Worm (Caenorhabditis elegans): Measurements from ENCODE around the gene F36H9.10.
A peak's percentile ranks its signal among the peaks of the same experiment; 100 is the strongest.

F36H9.10 gene

ce11 chrV:1771727-1772126, 26.3 kb upstream of the F36H9.10 start, which contains the start of gene dhs-13:
dhs-13 (minus strand) TSS chrV:1771734.
- no peak for TF ChIP-seq F26F4.8 (GFP tag; conservative IDR thresholded peaks at IDR 0.05)
- no peak for TF ChIP-seq hif-1 (tag; optimal IDR thresholded peaks at IDR 0.05)
- TF ChIP-seq nhr-28 (tag; optimal IDR thresholded peaks at IDR 0.05), result peak; percentile 76
- TF ChIP-seq daf-16 (GFP tag; optimal IDR thresholded peaks at IDR 0.05), result peak in 1 of 2 experiments; percentile 28
- peak; percentile 4 for TF ChIP-seq daf-16 (tag; optimal IDR thresholded peaks at IDR 0.05)
- no peak for TF ChIP-seq lin-15B (tag; optimal IDR thresholded peaks at IDR 0.05)
- peak; percentile 93 for TF ChIP-seq hlh-30 (tag; optimal IDR thresholded peaks at IDR 0.05; ENCODE audit: insufficient read depth)
- TF ChIP-seq mes-2 (tag; optimal IDR thresholded peaks at IDR 0.05; ENCODE audit: poor library complexity, severe bottlenecking), result peak; percentile 9
- TF ChIP-seq mxl-3 (GFP tag; optimal IDR thresholded peaks at IDR 0.05), result peak; percentile 66
- no peak for TF ChIP-seq snpc-1.2 (GFP tag; IDR thresholded peaks at IDR 0.05)
- peak; percentile 83 for TF ChIP-seq hlh-11 (tag; optimal IDR thresholded peaks at IDR 0.05)
- TF ChIP-seq skn-1 (tag; optimal IDR thresholded peaks at IDR 0.05), result no peak
- TF ChIP-seq unc-39 (tag; optimal IDR thresholded peaks at IDR 0.05), result no peak
- peak; percentile 28 for TF ChIP-seq mep-1 (tag; optimal IDR thresholded peaks at IDR 0.05)
- TF ChIP-seq madf-9 (GFP tag; conservative IDR thresholded peaks at IDR 0.05), result no peak
- peak; percentile 67 for TF ChIP-seq dmd-6 (GFP tag; IDR thresholded peaks at IDR 0.05)
- peak; percentile 27 for TF ChIP-seq pqm-1 (tag; optimal IDR thresholded peaks at IDR 0.05)
- TF ChIP-seq nhr-77 (tag; optimal IDR thresholded peaks at IDR 0.05), result no peak
- TF ChIP-seq zfp-2 (tag; optimal IDR thresholded peaks at IDR 0.05), result no peak
- TF ChIP-seq gei-8 (GFP tag; optimal IDR thresholded peaks at IDR 0.05), result no peak
- no peak for TF ChIP-seq ama-1 (optimal IDR thresholded peaks at IDR 0.05)
- TF ChIP-seq dve-1 (tag; optimal IDR thresholded peaks at IDR 0.05; ENCODE audit: insufficient read depth), result peak; percentile 46
- peak in 1 of 2 experiments; percentile 14 for TF ChIP-seq mdl-1 (tag; optimal IDR thresholded peaks at IDR 0.05)

ce11 chrV:1773120-1773519, 24.9 kb upstream of the F36H9.10 start:
- peak; percentile 18 for TF ChIP-seq mes-2 (tag; optimal IDR thresholded peaks at IDR 0.05; ENCODE audit: poor library complexity, severe bottlenecking)
- no peak for TF ChIP-seq ceh-20 (GFP tag; IDR thresholded peaks at IDR 0.05)
- peak; percentile 3 for TF ChIP-seq dve-1 (tag; optimal IDR thresholded peaks at IDR 0.05; ENCODE audit: insufficient read depth)
- peak; percentile 39 for TF ChIP-seq aha-1 (tag)
- no peak for TF ChIP-seq hlh-11 (tag; optimal IDR thresholded peaks at IDR 0.05)
- TF ChIP-seq F10B5.3 (tag; optimal IDR thresholded peaks at IDR 0.05), result no peak
- TF ChIP-seq mep-1 (tag; optimal IDR thresholded peaks at IDR 0.05), result no peak
- no peak for TF ChIP-seq nhr-237 (tag; optimal IDR thresholded peaks at IDR 0.05)
- peak in 1 of 2 experiments; percentile 14 for TF ChIP-seq lsy-2 (tag; optimal IDR thresholded peaks at IDR 0.05)
- no peak for TF ChIP-seq lim-7 (GFP tag; IDR thresholded peaks at IDR 0.05)
- TF ChIP-seq hif-1 (tag; optimal IDR thresholded peaks at IDR 0.05), result no peak
- TF ChIP-seq rbr-2 (tag; optimal IDR thresholded peaks at IDR 0.05), result no peak
- peak; percentile 18 for TF ChIP-seq hlh-30 (tag; optimal IDR thresholded peaks at IDR 0.05; ENCODE audit: insufficient read depth)

ce11 chrV:1774874-1775589, 23.0 kb upstream of the F36H9.10 start, which contains the start of gene F36H9.7:
F36H9.7 (minus strand) TSS chrV:1774924.
- TF ChIP-seq pqm-1 (tag; optimal IDR thresholded peaks at IDR 0.05), result no peak
- no peak for TF ChIP-seq set-16 (GFP tag; IDR thresholded peaks at IDR 0.05)
- TF ChIP-seq mes-2 (tag; optimal IDR thresholded peaks at IDR 0.05; ENCODE audit: poor library complexity, severe bottlenecking), result no peak
- TF ChIP-seq gei-8 (GFP tag; optimal IDR thresholded peaks at IDR 0.05), result no peak
- TF ChIP-seq unc-39 (tag; optimal IDR thresholded peaks at IDR 0.05), result no peak
- TF ChIP-seq nhr-48 (tag; optimal IDR thresholded peaks at IDR 0.05), result no peak
- no peak for TF ChIP-seq ztf-11 (tag; optimal IDR thresholded peaks at IDR 0.05)
- no peak for TF ChIP-seq daf-19 (GFP tag; conservative IDR thresholded peaks at IDR 0.05)
- TF ChIP-seq lin-1 (GFP tag; IDR thresholded peaks at IDR 0.05), result no peak
- no peak for TF ChIP-seq zfp-3 (GFP tag; conservative IDR thresholded peaks at IDR 0.05)
- TF ChIP-seq hlh-30 (tag; optimal IDR thresholded peaks at IDR 0.05; ENCODE audit: insufficient read depth), result no peak
- TF ChIP-seq F37D6.2 (tag; optimal IDR thresholded peaks at IDR 0.05), result no peak

Data from whole organism, L4 larva.